Worm (Caenorhabditis elegans) whole organism, L4 larva: Measurements from ENCODE around the gene T05E12.8.

Source experiments
- ces-1 ChIP-seq: fragments of 150-350 bp; sonication (generic microtip); optimal IDR thresholded peaks from 4 replicates; lab custom pipeline; 2014; ENCODE audit warnings: missing biosample characterization, missing genetic modification reagents, missing genetic modification characterization
- ctbp-1 ChIP-seq: fragments of 200-800 bp; sonication (Bioruptor generic); IDR thresholded peaks from 2 replicates; pipeline ENCODE4 v1.3.6; 2022; ENCODE audit warnings: missing genetic modification reagents, missing genetic modification characterization, missing compliant biosample characterization
- lin-39 ChIP-seq: fragments of 150-350 bp; optimal IDR thresholded peaks from 2 replicates; lab custom pipeline; 2014; ENCODE audit warnings: missing biosample characterization, missing genetic modification reagents, missing genetic modification characterization
- nhr-10 ChIP-seq: fragments of 150-350 bp; optimal IDR thresholded peaks from 2 replicates; lab custom pipeline; 2014; ENCODE audit warnings: missing biosample characterization, missing genetic modification characterization
- nhr-25 ChIP-seq: sonication (generic microtip); optimal IDR thresholded peaks from 2 replicates; lab custom pipeline; 2017; ENCODE audit warnings: missing genetic modification characterization, mild to moderate bottlenecking, missing compliant biosample characterization, antibody characterized with exemption, moderate library complexity, borderline replicate concordance; ENCODE audit not compliant: insufficient read depth
- snpc-4 ChIP-seq: fragments of 150-350 bp; optimal IDR thresholded peaks from 2 replicates; lab custom pipeline; 2014; ENCODE audit warnings: missing biosample characterization, missing genetic modification characterization
- spr-3 ChIP-seq: fragments of 200-800 bp; sonication (Bioruptor generic); optimal IDR thresholded peaks from 2 replicates; lab custom pipeline; 2018; ENCODE audit warnings: mild to moderate bottlenecking, missing genetic modification characterization, missing compliant biosample characterization
- tra-1 ChIP-seq: fragments of 200-800 bp; sonication (Bioruptor generic); IDR thresholded peaks from 2 replicates; pipeline ENCODE4 v1.3.6; 2022; ENCODE audit warnings: missing genetic modification reagents, missing genetic modification characterization, missing compliant biosample characterization
- unc-62 ChIP-seq, 3 experiments: fragments of 150-350 bp in 1 of 3; sonication (generic microtip); optimal IDR thresholded peaks in 2 of 3; peaks in 1 of 3; 1 replicate in 1 of 3; 2 replicates in 2 of 3; lab custom pipeline; 2014 to 2017; ENCODE audit warnings: missing biosample characterization in 3 of 3, missing genetic modification characterization in 3 of 3, missing genetic modification reagents in 3 of 3, missing genotype in 1 of 3
- vab-7 ChIP-seq: fragments of 200-800 bp; sonication (Bioruptor generic); IDR thresholded peaks from 2 replicates; pipeline ENCODE4 v1.3.6; 2022; ENCODE audit warnings: missing genetic modification reagents, missing genetic modification characterization, missing compliant biosample characterization
- ztf-11 ChIP-seq: fragments of 150-350 bp; optimal IDR thresholded peaks from 2 replicates; lab custom pipeline; 2014; ENCODE audit warnings: missing biosample characterization, missing genetic modification characterization

ce11 chrV:17079795-17080194 is 10.9 kb downstream of the T05E12.8 start, which contains the start of gene srw-20:
- TF ChIP-seq vab-7 (GFP tag; lab: Robert Waterston, UW) (no peak), nhr-10 (tag; lab: Kevin White, UChicago) (no peak), unc-62 (GFP tag; optimal IDR thresholded peaks at IDR 0.05 in 1 of 2; lab: Kevin White, UChicago) (no peak), unc-62 (tag; optimal IDR thresholded peaks at IDR 0.05; lab: Kevin White, UChicago) (no peak), snpc-4 (tag; lab: Kevin White, UChicago) (no peak), tra-1 (GFP tag; lab: Robert Waterston, UW) (no peak), ces-1 (GFP tag; lab: Kevin White, UChicago) (no peak), ztf-11 (tag; lab: Kevin White, UChicago) (no peak), spr-3 (no peak), lin-39 (tag; lab: Kevin White, UChicago) (no peak), nhr-25 (tag; lab: Kevin White, UChicago) (no peak), ctbp-1 (GFP tag; lab: Robert Waterston, UW) (no peak)
